Fruit fly (Drosophila melanogaster): Measurements from ENCODE around the gene Hel89B.

Hel89B gene

DNA sequence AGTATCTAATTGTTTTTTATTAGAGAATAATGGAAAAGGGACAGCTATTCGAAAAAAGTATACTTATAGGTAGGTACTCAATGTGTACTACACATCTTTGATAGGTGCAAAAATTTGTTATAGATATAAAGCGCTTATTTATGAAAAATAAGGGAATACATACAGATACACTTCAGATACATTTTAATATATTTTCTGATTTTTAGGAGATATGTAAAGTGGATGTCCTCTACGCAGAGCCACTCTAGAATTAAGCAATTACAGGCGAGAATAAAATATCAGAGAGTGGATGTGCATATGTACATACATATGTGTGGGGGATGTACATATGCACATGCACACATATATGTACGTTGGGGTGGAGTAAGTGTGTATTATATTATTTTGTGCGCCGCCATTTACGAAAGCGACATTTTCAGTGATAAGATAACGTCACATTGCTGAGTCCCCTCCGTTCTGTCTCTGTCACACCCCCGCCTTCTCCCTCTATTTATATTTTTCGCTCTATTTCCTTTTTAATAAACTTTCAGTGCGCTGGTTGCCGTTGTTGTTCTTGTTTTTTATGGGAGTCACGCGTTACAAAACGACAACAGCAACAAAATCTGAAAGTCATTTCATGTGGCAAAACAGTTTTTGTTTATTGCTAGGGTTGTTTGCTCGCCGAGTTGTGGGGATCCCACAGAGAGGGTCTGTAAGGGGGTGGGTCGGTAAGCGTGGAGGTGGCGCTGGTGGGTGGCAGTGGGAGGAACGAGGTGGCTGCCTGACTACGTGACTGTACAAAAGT, 31.8 kb downstream of the Hel89B start (continued):
- TF ChIP-seq Gsc (GFP tag; IDR thresholded peaks at IDR 0.05) (no peak), abd-A (tag; optimal IDR thresholded peaks at IDR 0.05) (no peak), sob (GFP tag; IDR thresholded peaks at IDR 0.05) (peak; percentile 22; the same call in 1 of the 2 replicates), CG13296 (GFP tag; optimal IDR thresholded peaks at IDR 0.05) (peak; percentile 67), CG11456 (GFP tag; IDR thresholded peaks at IDR 0.05) (no peak), al (GFP tag; IDR thresholded peaks at IDR 0.05) (no peak), Adf1 (GFP tag; IDR thresholded peaks at IDR 0.05) (peak; percentile 16; the same call in 1 of the 2 replicates), Sry-β (GFP tag; optimal IDR thresholded peaks at IDR 0.05) (no peak), CG16779 (GFP tag; IDR thresholded peaks at IDR 0.05) (no peak), shn (GFP tag; optimal IDR thresholded peaks at IDR 0.05) (no peak), CG2199 (GFP tag; IDR thresholded peaks at IDR 0.05) (0 out of 3 replicates have a peak, but pooled peaks have one; percentile 24), stc (GFP tag; IDR thresholded peaks at IDR 0.05) (no peak), NC2α (GFP tag; optimal IDR thresholded peaks at IDR 0.05) (no peak), Max (GFP tag; optimal IDR thresholded peaks at IDR 0.05) (no peak), h (optimal IDR thresholded peaks at IDR 0.05) (no peak), unc-4 (GFP tag; IDR thresholded peaks at IDR 0.05; ENCODE audit: partially characterized antibody) (no peak), Neu2 (GFP tag; optimal IDR thresholded peaks at IDR 0.05; ENCODE audit: borderline replicate concordance) (no peak), lmd (GFP tag; IDR thresholded peaks at IDR 0.05) (no peak), CG1529 (GFP tag; optimal IDR thresholded peaks at IDR 0.05) (no peak), cad (GFP tag; optimal IDR thresholded peaks at IDR 0.05) (no peak), slou (GFP tag; optimal IDR thresholded peaks at IDR 0.05) (no peak), wdn (GFP tag; IDR thresholded peaks at IDR 0.05) (peak; percentile 60; the same call in 1 of the 2 replicates), ash1 (GFP tag; optimal IDR thresholded peaks at IDR 0.05) (peak; percentile 36), CG17612 (GFP tag; IDR thresholded peaks at IDR 0.05) (no peak), fru (optimal IDR thresholded peaks at IDR 0.05) (no peak), br (optimal IDR thresholded peaks at IDR 0.05) (no peak), inv (GFP tag; IDR thresholded peaks at IDR 0.05; ENCODE audit: partially characterized antibody) (no peak), Hand (GFP tag; optimal IDR thresholded peaks at IDR 0.05) (peak; percentile 57), CG3163 (GFP tag; optimal IDR thresholded peaks at IDR 0.05) (no peak), CG31388 (GFP tag; optimal IDR thresholded peaks at IDR 0.05) (no peak), sug (tag; optimal IDR thresholded peaks at IDR 0.05) (peak; percentile 95), Dad (GFP tag; optimal IDR thresholded peaks at IDR 0.05) (no peak), CG15269 (tag; optimal IDR thresholded peaks at IDR 0.05) (no peak), grn (GFP tag; optimal IDR thresholded peaks at IDR 0.05) (peak; percentile 48), CG18011 (GFP tag; optimal IDR thresholded peaks at IDR 0.05) (no peak), Bgb (GFP tag; IDR thresholded peaks at IDR 0.05; ENCODE audit: partially characterized antibody) (peak; percentile 32; the same call in 1 of the 2 replicates), bowl (GFP tag; IDR thresholded peaks at IDR 0.05) (no peak), cg (GFP tag; optimal IDR thresholded peaks at IDR 0.05) (peak; percentile 60), Meics (GFP tag; optimal IDR thresholded peaks at IDR 0.05) (no peak), CG6272 (GFP tag; IDR thresholded peaks at IDR 0.05) (no peak), lbe (GFP tag; optimal IDR thresholded peaks at IDR 0.05) (no peak), otp (GFP tag; IDR thresholded peaks at IDR 0.05) (no peak), Fer3 (tag; optimal IDR thresholded peaks at IDR 0.05) (peak; percentile 1), onecut (GFP tag; IDR thresholded peaks at IDR 0.05) (no peak), tll (GFP tag; optimal IDR thresholded peaks at IDR 0.05) (no peak), repo (GFP tag; optimal IDR thresholded peaks at IDR 0.05) (no peak), seq (GFP tag; IDR thresholded peaks at IDR 0.05) (no peak), hkb (optimal IDR thresholded peaks at IDR 0.05) (no peak), hkb (GFP tag; IDR thresholded peaks at IDR 0.05) (no peak), CG11085 (GFP tag; IDR thresholded peaks at IDR 0.05) (no peak), ewg (GFP tag; optimal IDR thresholded peaks at IDR 0.05) (no peak), vfl (GFP tag; optimal IDR thresholded peaks at IDR 0.05) (no peak)
